Worm (Caenorhabditis elegans) whole organism, L2 larva: Measurements from ENCODE around the gene tofu-6.
A peak's percentile ranks its signal among the peaks of the same experiment; 100 is the strongest.

Experiments
- F13H6.1 ChIP-seq: sonication (generic microtip); optimal IDR thresholded peaks from 2 replicates; lab custom pipeline; 2016; ENCODE audit warnings: missing genetic modification characterization, missing compliant biosample characterization
- R02D3.7 ChIP-seq: fragments of 150-350 bp; optimal IDR thresholded peaks from 2 replicates; lab custom pipeline; 2014; ENCODE audit warnings: missing biosample characterization, missing genetic modification characterization
- elt-3 ChIP-seq: sonication (generic microtip); optimal IDR thresholded peaks from 2 replicates; lab custom pipeline; 2017; ENCODE audit warnings: missing biosample characterization, missing genetic modification characterization
- fos-1 ChIP-seq: fragments of 150-350 bp; optimal IDR thresholded peaks from 2 replicates; lab custom pipeline; 2014; ENCODE audit warnings: missing biosample characterization, missing genetic modification characterization
- lin-39 ChIP-seq: fragments of 150-350 bp; optimal IDR thresholded peaks from 2 replicates; lab custom pipeline; 2014; ENCODE audit warnings: missing biosample characterization, missing genetic modification reagents, missing genetic modification characterization
- lsy-2 ChIP-seq, 2 experiments: fragments of 150-350 bp in 1 of 2; sonication (generic microtip) in 1 of 2; optimal IDR thresholded peaks; 2 replicates each; lab custom pipeline; 2014 to 2017; ENCODE audit warnings: missing biosample characterization in 2 of 2, missing genetic modification characterization in 2 of 2
- mab-5 ChIP-seq: fragments of 150-350 bp; optimal IDR thresholded peaks from 2 replicates; lab custom pipeline; 2014; ENCODE audit warnings: missing biosample characterization, missing genetic modification characterization
- mdl-1 ChIP-seq, 2 experiments: fragments of 150-350 bp in 1 of 2; sonication (generic microtip) in 1 of 2; optimal IDR thresholded peaks; 2 replicates each; lab custom pipeline; 2017; ENCODE audit warnings: missing biosample characterization in 2 of 2, missing genetic modification characterization in 2 of 2
- nhr-10 ChIP-seq: sonication (generic microtip); optimal IDR thresholded peaks from 2 replicates; lab custom pipeline; 2017; ENCODE audit warnings: missing biosample characterization, missing genetic modification characterization
- nhr-12 ChIP-seq: fragments of 150-350 bp; optimal IDR thresholded peaks from 2 replicates; lab custom pipeline; 2014; ENCODE audit warnings: missing biosample characterization, missing genetic modification characterization
- nhr-237 ChIP-seq: fragments of 150-350 bp; optimal IDR thresholded peaks from 2 replicates; lab custom pipeline; 2014; ENCODE audit warnings: missing biosample characterization, missing genetic modification characterization
- snpc-4 ChIP-seq: fragments of 150-350 bp; optimal IDR thresholded peaks from 2 replicates; lab custom pipeline; 2014; ENCODE audit warnings: missing biosample characterization, missing genetic modification characterization
- unc-39 ChIP-seq: fragments of 150-350 bp; optimal IDR thresholded peaks from 2 replicates; lab custom pipeline; 2014; ENCODE audit warnings: missing biosample characterization, missing genetic modification characterization
- ztf-11 ChIP-seq: sonication (generic microtip); optimal IDR thresholded peaks from 2 replicates; lab custom pipeline; 2017; ENCODE audit warnings: missing biosample characterization, missing genetic modification characterization

- TF ChIP-seq mab-5 (no peak), snpc-4 (tag; lab: Kevin White, UChicago) (no peak), lin-39 (no peak), ztf-11 (tag; lab: Kevin White, UChicago) (no peak), elt-3 (tag; lab: Kevin White, UChicago) (no peak), mdl-1 (tag; optimal IDR thresholded peaks at IDR 0.05; lab: Kevin White, UChicago) (no peak), fos-1 (tag; lab: Kevin White, UChicago) (peak; percentile 34), F13H6.1 (tag; lab: Kevin White, UChicago) (no peak), unc-39 (no peak), lsy-2 (tag; optimal IDR thresholded peaks at IDR 0.05; lab: Kevin White, UChicago) (no peak), nhr-237 (no peak), R02D3.7 (tag; lab: Kevin White, UChicago) (no peak), nhr-10 (tag; lab: Kevin White, UChicago) (no peak), nhr-12 (no peak)
Measured at ce11 chrII:5458683-5459410, 37.8 kb downstream of the tofu-6 start.
